Fruit fly (Drosophila melanogaster) whole organism, embryonic: ENCODE results near the gene CG14636.

Experiments used
- C15 ChIP-seq: fragments of 200-800 bp; sonication (Bioruptor generic); IDR thresholded peaks from 3 replicates; pipeline ENCODE4 v1.3.6; 2022; ENCODE audit warnings: missing biosample characterization, missing genetic modification characterization
- CG10654 ChIP-seq: fragments of 200-800 bp; sonication (Bioruptor generic); optimal IDR thresholded peaks from 2 replicates; lab custom pipeline; 2016; ENCODE audit warnings: missing biosample characterization, missing genetic modification characterization
- CG11504 ChIP-seq: fragments of 200-800 bp; sonication (Bioruptor generic); optimal IDR thresholded peaks from 3 replicates; lab custom pipeline; 2019; ENCODE audit warnings: missing biosample characterization, mild to moderate bottlenecking, missing genetic modification characterization, moderate library complexity
- CG15479 ChIP-seq: fragments of 200-800 bp; sonication (Bioruptor generic); optimal IDR thresholded peaks from 3 replicates; lab custom pipeline; 2019; ENCODE audit warnings: missing biosample characterization, mild to moderate bottlenecking, missing genetic modification characterization, moderate library complexity
- CG17385 ChIP-seq: fragments of 200-800 bp; sonication (Bioruptor generic); optimal IDR thresholded peaks from 3 replicates; lab custom pipeline; 2018; ENCODE audit warnings: missing biosample characterization, mild to moderate bottlenecking, missing genetic modification characterization
- CG2199 ChIP-seq: fragments of 200-800 bp; sonication (Bioruptor generic); IDR thresholded peaks from 3 replicates; pipeline ENCODE4 v1.3.6; 2022; ENCODE audit warnings: missing biosample characterization, missing genetic modification characterization
- CG5245 ChIP-seq: fragments of 200-800 bp; sonication (Bioruptor generic); optimal IDR thresholded peaks from 3 replicates; lab custom pipeline; 2016; ENCODE audit warnings: missing biosample characterization, missing genetic modification characterization
- CG7745 ChIP-seq: fragments of 200-800 bp; sonication (Bioruptor generic); optimal IDR thresholded peaks from 2 replicates; lab custom pipeline; 2018; ENCODE audit warnings: missing biosample characterization, mild to moderate bottlenecking, missing genetic modification characterization, moderate library complexity
- CG9609 ChIP-seq: fragments of 200-800 bp; sonication (Bioruptor generic); optimal IDR thresholded peaks from 3 replicates; lab custom pipeline; 2016; ENCODE audit warnings: missing biosample characterization, missing genetic modification characterization
- E2f2 ChIP-seq: fragments of 200-800 bp; sonication (Bioruptor generic); IDR thresholded peaks from 2 replicates; pipeline ENCODE4 v1.3.6; 2022; ENCODE audit warnings: missing biosample characterization, missing genetic modification characterization
- Fer3 ChIP-seq: fragments of 200-800 bp; sonication (Bioruptor generic); optimal IDR thresholded peaks from 2 replicates; lab custom pipeline; 2018; ENCODE audit warnings: missing biosample characterization, mild to moderate bottlenecking, missing genetic modification characterization, moderate library complexity
- Tbp ChIP-seq: fragments of >200 bp; optimal IDR thresholded peaks from 2 replicates; lab custom pipeline; 2018; ENCODE audit warnings: missing biosample characterization, missing genetic modification characterization
- Trl ChIP-seq, 3 experiments: fragments of >200 bp in 2 of 3; fragments of 200-800 bp in 1 of 3; sonication (Bioruptor generic) in 1 of 3; optimal IDR thresholded peaks; 2 replicates in 1 of 3; 3 replicates in 2 of 3; lab custom pipeline; 2016 to 2017; ENCODE audit warnings: missing biosample characterization in 1 of 3, missing genetic modification characterization in 1 of 3
- btn ChIP-seq: fragments of 200-800 bp; sonication (Bioruptor generic); optimal IDR thresholded peaks from 2 replicates; lab custom pipeline; 2016; ENCODE audit warnings: missing biosample characterization, missing genetic modification characterization
- eve ChIP-seq, 2 experiments: fragments of >200 bp; optimal IDR thresholded peaks; 2 replicates each; lab custom pipeline; 2017; ENCODE audit warnings: missing biosample characterization in 2 of 2, missing genetic modification characterization in 2 of 2
- jing ChIP-seq: fragments of 200-800 bp; sonication (Bioruptor generic); optimal IDR thresholded peaks from 2 replicates; lab custom pipeline; 2018; ENCODE audit warnings: missing biosample characterization, mild to moderate bottlenecking, missing genetic modification characterization
- oc ChIP-seq: fragments of 200-800 bp; sonication (Bioruptor generic); optimal IDR thresholded peaks from 2 replicates; lab custom pipeline; 2018; ENCODE audit warnings: missing biosample characterization, mild to moderate bottlenecking, missing genetic modification characterization, moderate library complexity
- sd ChIP-seq: fragments of 200-800 bp; sonication (Bioruptor generic); optimal IDR thresholded peaks from 3 replicates; lab custom pipeline; 2018; ENCODE audit warnings: missing biosample characterization, mild to moderate bottlenecking, missing genetic modification characterization, moderate library complexity

CG14636 gene

DNA sequence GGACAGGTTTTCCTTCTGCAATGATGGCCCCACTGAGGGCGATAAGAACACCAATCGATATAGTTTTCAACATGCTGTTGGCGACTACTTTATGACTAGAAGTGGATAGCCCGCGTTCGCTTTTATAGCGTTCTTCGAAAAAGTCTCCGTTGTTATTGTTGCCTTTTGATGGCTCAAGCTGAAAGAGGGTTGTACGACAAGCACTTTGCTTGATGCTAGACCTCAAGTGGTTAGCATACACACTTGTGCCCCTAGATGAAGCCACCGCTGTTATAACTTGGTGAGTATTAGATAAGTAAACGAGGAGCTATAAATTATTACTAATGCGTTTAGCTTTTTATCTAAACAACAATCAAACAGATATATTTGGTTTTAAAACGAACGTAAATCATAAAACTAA is 53.0 kb downstream of the CG14636 start, which contains the start of gene CG40198:
Gene CG40198 (minus strand): TSS at position 101 of the 400 bp plus-strand sequence.
- TF ChIP-seq CG15479 (GFP tag; lab: Kevin White, UChicago) (no peak), Fer3 (tag; lab: Kevin White, UChicago) (no peak), CG17385 (GFP tag; lab: Kevin White, UChicago) (no peak), oc (tag; lab: Kevin White, UChicago) (no peak), sd (tag; lab: Kevin White, UChicago) (no peak), CG11504 (tag; lab: Kevin White, UChicago) (no peak), E2f2 (GFP tag; lab: Robert Waterston, UW) (no peak), CG10654 (GFP tag; lab: Kevin White, UChicago) (no peak), CG9609 (GFP tag; lab: Kevin White, UChicago) (no peak), CG5245 (GFP tag; lab: Kevin White, UChicago) (no peak), Trl (optimal IDR thresholded peaks at IDR 0.05; lab: Kevin White, UChicago) (no peak), Trl (GFP tag; optimal IDR thresholded peaks at IDR 0.05; lab: Kevin White, UChicago) (no peak), C15 (no peak), CG2199 (GFP tag; lab: Robert Waterston, UW) (no peak), eve (GFP tag; optimal IDR thresholded peaks at IDR 0.05; lab: Kevin White, UChicago) (no peak), Tbp (GFP tag; lab: Kevin White, UChicago) (no peak), jing (GFP tag; lab: Kevin White, UChicago) (no peak), btn (no peak), CG7745 (no peak)
